Worm (Caenorhabditis elegans) whole organism, mixed stage, embryonic: Measurements from ENCODE around the gene F15H10.7.

Experiments used
- blmp-1 ChIP-seq: fragments of 150-350 bp; optimal IDR thresholded peaks from 2 replicates; lab custom pipeline; 2014; ENCODE audit warnings: missing biosample characterization, missing genetic modification characterization
- ceh-83 ChIP-seq: fragments of 200-800 bp; sonication (Bioruptor generic); optimal IDR thresholded peaks from 2 replicates; lab custom pipeline; 2018; ENCODE audit warnings: mild to moderate bottlenecking, missing genetic modification characterization, missing compliant biosample characterization
- cnd-1 ChIP-seq: fragments of 200-800 bp; sonication (Bioruptor generic); optimal IDR thresholded peaks from 2 replicates; lab custom pipeline; 2018; ENCODE audit warnings: mild to moderate bottlenecking, missing genetic modification characterization, missing compliant biosample characterization
- elt-1 ChIP-seq: sonication (generic microtip); optimal IDR thresholded peaks from 2 replicates; lab custom pipeline; 2017; ENCODE audit warnings: missing genetic modification characterization, mild to moderate bottlenecking, missing compliant biosample characterization, antibody characterized with exemption, moderate library complexity, borderline replicate concordance; ENCODE audit not compliant: insufficient read depth
- flh-1 ChIP-seq: fragments of 200-800 bp; sonication (Bioruptor generic); optimal IDR thresholded peaks from 2 replicates; lab custom pipeline; 2018; ENCODE audit warnings: mild to moderate bottlenecking, missing genetic modification characterization, moderate library complexity, missing compliant biosample characterization
- lin-13 ChIP-seq: fragments of 150-350 bp; optimal IDR thresholded peaks from 2 replicates; lab custom pipeline; 2014; ENCODE audit warnings: missing biosample characterization, missing genetic modification characterization
- lsy-2 ChIP-seq: fragments of 150-350 bp; optimal IDR thresholded peaks from 2 replicates; lab custom pipeline; 2014; ENCODE audit warnings: missing biosample characterization, missing genetic modification characterization
- mep-1 ChIP-seq: fragments of 150-350 bp; optimal IDR thresholded peaks from 2 replicates; lab custom pipeline; 2017; ENCODE audit warnings: missing biosample characterization, missing genetic modification reagents, missing genetic modification characterization, inconsistent platforms
- nhr-12 ChIP-seq: fragments of 150-350 bp; optimal IDR thresholded peaks from 2 replicates; lab custom pipeline; 2014; ENCODE audit warnings: missing biosample characterization, missing genetic modification characterization
- nhr-237 ChIP-seq: fragments of 150-350 bp; optimal IDR thresholded peaks from 2 replicates; lab custom pipeline; 2014; ENCODE audit warnings: missing biosample characterization, missing genetic modification characterization
- nhr-76 ChIP-seq: sonication (generic microtip); optimal IDR thresholded peaks from 2 replicates; lab custom pipeline; 2017; ENCODE audit warnings: missing biosample characterization, missing genetic modification characterization
- snpc-4 ChIP-seq: fragments of 150-350 bp; optimal IDR thresholded peaks from 2 replicates; lab custom pipeline; 2014; ENCODE audit warnings: missing biosample characterization, missing genetic modification characterization
- unc-39 ChIP-seq: fragments of 150-350 bp; optimal IDR thresholded peaks from 2 replicates; lab custom pipeline; 2014; ENCODE audit warnings: missing biosample characterization, missing genetic modification characterization
- unc-62 ChIP-seq: fragments of 150-350 bp; optimal IDR thresholded peaks from 2 replicates; lab custom pipeline; 2014; ENCODE audit warnings: missing biosample characterization, missing genetic modification reagents, missing genetic modification characterization

- TF ChIP-seq nhr-76: no peak
- TF ChIP-seq blmp-1: no peak
- TF ChIP-seq cnd-1 (tag; lab: Kevin White, UChicago): no peak
- no peak for TF ChIP-seq lsy-2 (tag; lab: Kevin White, UChicago)
- no peak for TF ChIP-seq unc-39
- no peak for TF ChIP-seq nhr-12 (tag; lab: Kevin White, UChicago)
- no peak for TF ChIP-seq elt-1 (tag; lab: Kevin White, UChicago)
- TF ChIP-seq lin-13: no peak
- no peak for TF ChIP-seq snpc-4 (tag; lab: Kevin White, UChicago)
- no peak for TF ChIP-seq flh-1
- TF ChIP-seq ceh-83 (GFP tag; lab: Kevin White, UChicago): no peak
- TF ChIP-seq unc-62 (GFP tag; lab: Kevin White, UChicago): no peak
- TF ChIP-seq nhr-237 (tag; lab: Kevin White, UChicago): no peak
- no peak for TF ChIP-seq mep-1 (tag; lab: Kevin White, UChicago)
These were observed 26.9 kb downstream of the F15H10.7 start, which contains the start of gene AC3.12 for ce11 chrV:10379293-10379692.
